Worm (Caenorhabditis elegans): Measurements from ENCODE around the gene psmd-9.

DNA sequence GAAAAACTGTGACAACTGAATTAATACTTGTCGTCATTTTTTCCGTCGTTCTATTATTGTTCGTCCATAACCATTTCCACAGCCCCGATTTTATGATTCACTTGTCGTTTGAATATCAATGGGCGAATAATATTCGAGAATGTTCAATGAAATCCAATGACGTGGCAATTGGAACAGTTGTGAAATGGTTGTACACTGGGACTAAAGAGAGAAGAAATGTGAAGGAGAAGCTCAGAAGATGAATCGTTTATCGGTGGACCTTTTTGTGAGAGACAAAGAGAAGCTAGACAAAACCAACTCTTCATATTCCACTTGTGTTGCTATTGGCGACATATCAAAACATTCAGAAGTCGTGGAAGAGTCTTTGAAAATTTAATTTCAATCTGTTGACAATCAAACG lies 31.1 kb upstream of the psmd-9 start, which contains the start of gene clhm-1:
- TF ChIP-seq nhr-28 (tag; optimal IDR thresholded peaks at IDR 0.05) (no peak), skn-1 (tag; optimal IDR thresholded peaks at IDR 0.05) (no peak)

Measured in whole organism, L4 larva.